Fruit fly (Drosophila melanogaster): Measurements from ENCODE around the gene U4-U6-60K.

U4-U6-60K gene

dm6 chr3L:17465804-17466203 lies 47.9 kb downstream of the U4-U6-60K start, which contains the start of gene QIL1 (continued):
- TF ChIP-seq CG12236 (GFP tag; optimal IDR thresholded peaks at IDR 0.05) (no peak), NC2β (GFP tag; optimal IDR thresholded peaks at IDR 0.05) (no peak), CG1024 (GFP tag; IDR thresholded peaks at IDR 0.05) (no peak), psq (GFP tag; optimal IDR thresholded peaks at IDR 0.05) (no peak), sc (optimal IDR thresholded peaks at IDR 0.05) (no peak), sc (GFP tag; optimal IDR thresholded peaks at IDR 0.05) (no peak), CkIIα-i1 (GFP tag; IDR thresholded peaks at IDR 0.05) (no peak), slp2 (GFP tag; optimal IDR thresholded peaks at IDR 0.05) (no peak), slou (GFP tag; optimal IDR thresholded peaks at IDR 0.05) (no peak), bowl (GFP tag; IDR thresholded peaks at IDR 0.05) (no peak), CG13424 (tag; optimal IDR thresholded peaks at IDR 0.05) (no peak), exex (tag; optimal IDR thresholded peaks at IDR 0.05) (no peak), NFAT (GFP tag; IDR thresholded peaks at IDR 0.05) (no peak), lola (GFP tag; optimal IDR thresholded peaks at IDR 0.05) (no peak), corto (GFP tag; optimal IDR thresholded peaks at IDR 0.05) (no peak), NC2α (GFP tag; optimal IDR thresholded peaks at IDR 0.05) (no peak), CG2875 (GFP tag; optimal IDR thresholded peaks at IDR 0.05) (no peak), tup (GFP tag; optimal IDR thresholded peaks at IDR 0.05) (no peak), eve (GFP tag; optimal IDR thresholded peaks at IDR 0.05) (no peak), ac (GFP tag; optimal IDR thresholded peaks at IDR 0.05) (no peak), run (tag; optimal IDR thresholded peaks at IDR 0.05) (no peak), CG7357 (GFP tag; IDR thresholded peaks at IDR 0.05) (no peak), btn (GFP tag; optimal IDR thresholded peaks at IDR 0.05) (no peak), lilli (GFP tag; optimal IDR thresholded peaks at IDR 0.05) (no peak), MESR4 (GFP tag; optimal IDR thresholded peaks at IDR 0.05) (peak; percentile 94), CG13894 (tag; optimal IDR thresholded peaks at IDR 0.05) (no peak), Lim3 (GFP tag; IDR thresholded peaks at IDR 0.05) (no peak), gt (GFP tag; IDR thresholded peaks at IDR 0.05) (no peak), fd96Cb (tag; optimal IDR thresholded peaks at IDR 0.05) (no peak), Hsf (GFP tag; optimal IDR thresholded peaks at IDR 0.05) (no peak), chn (GFP tag; optimal IDR thresholded peaks at IDR 0.05) (no peak), bab2 (GFP tag; optimal IDR thresholded peaks at IDR 0.05) (no peak), Camta (GFP tag; optimal IDR thresholded peaks at IDR 0.05) (no peak), Fer2 (tag; optimal IDR thresholded peaks at IDR 0.05) (no peak), CG6272 (GFP tag; IDR thresholded peaks at IDR 0.05) (no peak), B-H2 (GFP tag; optimal IDR thresholded peaks at IDR 0.05) (no peak), Ravus (GFP tag; IDR thresholded peaks at IDR 0.05) (no peak), dan (GFP tag; IDR thresholded peaks at IDR 0.05) (no peak), lbe (GFP tag; optimal IDR thresholded peaks at IDR 0.05) (no peak), vnd (GFP tag; IDR thresholded peaks at IDR 0.05; ENCODE audit: partially characterized antibody) (no peak), cwo (GFP tag; optimal IDR thresholded peaks at IDR 0.05) (no peak), CG2120 (GFP tag; optimal IDR thresholded peaks at IDR 0.05) (no peak), E2f2 (GFP tag; IDR thresholded peaks at IDR 0.05) (peak; percentile 64), cad (GFP tag; optimal IDR thresholded peaks at IDR 0.05) (no peak), al (GFP tag; IDR thresholded peaks at IDR 0.05) (no peak), tio (GFP tag; optimal IDR thresholded peaks at IDR 0.05) (no peak), crp (GFP tag; optimal IDR thresholded peaks at IDR 0.05) (no peak), CG32772 (GFP tag; IDR thresholded peaks at IDR 0.05) (no peak), CG4404 (GFP tag; IDR thresholded peaks at IDR 0.05) (no peak), fru (optimal IDR thresholded peaks at IDR 0.05) (no peak), danr (GFP tag; IDR thresholded peaks at IDR 0.05) (no peak), tll (GFP tag; optimal IDR thresholded peaks at IDR 0.05) (no peak), CG11723 (GFP tag; optimal IDR thresholded peaks at IDR 0.05) (no peak)
